Worm (Caenorhabditis elegans) whole organism, L2 larva: ENCODE results near the gene cnk-1.

ENCODE experiments used
- C34F6.9 ChIP-seq: fragments of 150-350 bp; optimal IDR thresholded peaks from 2 replicates; lab custom pipeline; 2014; ENCODE audit warnings: missing biosample characterization, missing genetic modification characterization
- F13H6.1 ChIP-seq: sonication (generic microtip); optimal IDR thresholded peaks from 2 replicates; lab custom pipeline; 2016; ENCODE audit warnings: missing genetic modification characterization, missing compliant biosample characterization
- R02D3.7 ChIP-seq: fragments of 150-350 bp; optimal IDR thresholded peaks from 2 replicates; lab custom pipeline; 2014; ENCODE audit warnings: missing biosample characterization, missing genetic modification characterization
- Y55F3AM.14 ChIP-seq: fragments of 200-800 bp; sonication (Bioruptor generic); optimal IDR thresholded peaks from 2 replicates; lab custom pipeline; 2018; ENCODE audit warnings: mild to moderate bottlenecking, missing genetic modification characterization, missing compliant biosample characterization
- ZK546.5 ChIP-seq: sonication (generic microtip); optimal IDR thresholded peaks from 2 replicates; lab custom pipeline; 2017; ENCODE audit warnings: missing biosample characterization, missing genetic modification characterization
- alr-1 ChIP-seq: fragments of 150-350 bp; optimal IDR thresholded peaks from 2 replicates; lab custom pipeline; 2014; ENCODE audit warnings: missing biosample characterization, missing genetic modification characterization
- aly-2 ChIP-seq: fragments of 150-350 bp; optimal IDR thresholded peaks from 2 replicates; lab custom pipeline; 2014; ENCODE audit warnings: missing biosample characterization, missing genetic modification characterization
- ama-1 ChIP-seq: fragments of 150-350 bp; optimal IDR thresholded peaks from 2 replicates; lab custom pipeline; 2018; ENCODE audit warnings: inconsistent platforms
- blmp-1 ChIP-seq: sonication (generic microtip); optimal IDR thresholded peaks from 2 replicates; lab custom pipeline; 2017; ENCODE audit warnings: missing genetic modification characterization, mild to moderate bottlenecking, missing compliant biosample characterization, antibody characterized with exemption, moderate library complexity; ENCODE audit not compliant: insufficient read depth
- ceh-16 ChIP-seq: fragments of 150-350 bp; optimal IDR thresholded peaks from 2 replicates; lab custom pipeline; 2014; ENCODE audit warnings: missing biosample characterization, missing genetic modification characterization
- ceh-82 ChIP-seq: fragments of 150-350 bp; optimal IDR thresholded peaks from 2 replicates; lab custom pipeline; 2014; ENCODE audit warnings: missing biosample characterization, missing genetic modification characterization
- crh-2 ChIP-seq: sonication (generic microtip); optimal IDR thresholded peaks from 2 replicates; lab custom pipeline; 2017; ENCODE audit warnings: missing biosample characterization, missing genetic modification characterization
- dmd-4 ChIP-seq: sonication (generic microtip); optimal IDR thresholded peaks from 2 replicates; lab custom pipeline; 2017; ENCODE audit warnings: missing biosample characterization, missing genetic modification characterization
- egl-27 ChIP-seq: sonication (generic microtip); optimal IDR thresholded peaks from 3 replicates; lab custom pipeline; 2017; ENCODE audit warnings: missing biosample characterization, missing genetic modification reagents, missing genetic modification characterization
- elt-1 ChIP-seq: fragments of 150-350 bp; optimal IDR thresholded peaks from 2 replicates; lab custom pipeline; 2014; ENCODE audit warnings: missing biosample characterization, missing genetic modification characterization
- elt-3 ChIP-seq: sonication (generic microtip); optimal IDR thresholded peaks from 2 replicates; lab custom pipeline; 2017; ENCODE audit warnings: missing biosample characterization, missing genetic modification characterization
- fos-1 ChIP-seq: fragments of 150-350 bp; optimal IDR thresholded peaks from 2 replicates; lab custom pipeline; 2014; ENCODE audit warnings: missing biosample characterization, missing genetic modification characterization
- gmeb-1 ChIP-seq: fragments of 150-350 bp; optimal IDR thresholded peaks from 2 replicates; lab custom pipeline; 2014; ENCODE audit warnings: missing biosample characterization, missing genetic modification characterization
- lin-11 ChIP-seq: fragments of 150-350 bp; sonication (generic microtip); optimal IDR thresholded peaks from 2 replicates; lab custom pipeline; 2014; ENCODE audit warnings: missing biosample characterization, missing genetic modification characterization, inconsistent platforms, mixed read lengths
- lin-13 ChIP-seq: fragments of 150-350 bp; optimal IDR thresholded peaks from 2 replicates; lab custom pipeline; 2014; ENCODE audit warnings: missing biosample characterization, missing genetic modification reagents, missing genetic modification characterization
- lin-39 ChIP-seq: fragments of 150-350 bp; optimal IDR thresholded peaks from 2 replicates; lab custom pipeline; 2014; ENCODE audit warnings: missing biosample characterization, missing genetic modification reagents, missing genetic modification characterization
- lsy-2 ChIP-seq, 2 experiments: fragments of 150-350 bp in 1 of 2; sonication (generic microtip) in 1 of 2; optimal IDR thresholded peaks; 2 replicates each; lab custom pipeline; 2014 to 2017; ENCODE audit warnings: missing biosample characterization in 2 of 2, missing genetic modification characterization in 2 of 2
- mab-5 ChIP-seq: fragments of 150-350 bp; optimal IDR thresholded peaks from 2 replicates; lab custom pipeline; 2014; ENCODE audit warnings: missing biosample characterization, missing genetic modification characterization
- mbf-1 ChIP-seq: sonication (generic microtip); optimal IDR thresholded peaks from 2 replicates; lab custom pipeline; 2017; ENCODE audit warnings: missing biosample characterization, missing genetic modification characterization
- mdl-1 ChIP-seq, 2 experiments: fragments of 150-350 bp in 1 of 2; sonication (generic microtip) in 1 of 2; optimal IDR thresholded peaks; 2 replicates each; lab custom pipeline; 2017; ENCODE audit warnings: missing biosample characterization in 2 of 2, missing genetic modification characterization in 2 of 2
- nhr-10 ChIP-seq: sonication (generic microtip); optimal IDR thresholded peaks from 2 replicates; lab custom pipeline; 2017; ENCODE audit warnings: missing biosample characterization, missing genetic modification characterization
- nhr-11 ChIP-seq: fragments of 150-350 bp; optimal IDR thresholded peaks from 2 replicates; lab custom pipeline; 2014; ENCODE audit warnings: missing biosample characterization, missing genetic modification characterization
- nhr-12 ChIP-seq: fragments of 150-350 bp; optimal IDR thresholded peaks from 2 replicates; lab custom pipeline; 2014; ENCODE audit warnings: missing biosample characterization, missing genetic modification characterization
- nhr-129 ChIP-seq: fragments of 150-350 bp; optimal IDR thresholded peaks from 2 replicates; lab custom pipeline; 2014; ENCODE audit warnings: missing biosample characterization, missing genetic modification characterization
- nhr-21 ChIP-seq: fragments of 150-350 bp; optimal IDR thresholded peaks from 2 replicates; lab custom pipeline; 2014; ENCODE audit warnings: missing biosample characterization, missing genetic modification characterization
- nhr-23 ChIP-seq: fragments of 150-350 bp; optimal IDR thresholded peaks from 2 replicates; lab custom pipeline; 2014; ENCODE audit warnings: missing biosample characterization, missing genetic modification reagents, missing genetic modification characterization
- nhr-237 ChIP-seq: fragments of 150-350 bp; optimal IDR thresholded peaks from 2 replicates; lab custom pipeline; 2014; ENCODE audit warnings: missing biosample characterization, missing genetic modification characterization
- nhr-25 ChIP-seq: fragments of 150-350 bp; sonication (generic microtip); optimal IDR thresholded peaks from 3 replicates; lab custom pipeline; 2014; ENCODE audit warnings: missing biosample characterization, missing genetic modification characterization
- nhr-6 ChIP-seq: fragments of 150-350 bp; optimal IDR thresholded peaks from 2 replicates; lab custom pipeline; 2014; ENCODE audit warnings: missing biosample characterization, missing genetic modification characterization
- nhr-77 ChIP-seq: fragments of 150-350 bp; optimal IDR thresholded peaks from 2 replicates; lab custom pipeline; 2014; ENCODE audit warnings: missing biosample characterization, missing genetic modification characterization
- peb-1 ChIP-seq: fragments of 150-350 bp; optimal IDR thresholded peaks from 2 replicates; lab custom pipeline; 2014; ENCODE audit warnings: missing biosample characterization, missing genetic modification characterization
- sem-4 ChIP-seq: fragments of 150-350 bp; optimal IDR thresholded peaks from 2 replicates; lab custom pipeline; 2014; ENCODE audit warnings: missing biosample characterization, missing genetic modification reagents, missing genetic modification characterization
- skn-1 ChIP-seq: sonication (generic microtip); optimal IDR thresholded peaks from 2 replicates; lab custom pipeline; 2017; ENCODE audit warnings: missing biosample characterization, missing genetic modification characterization
- sma-3 ChIP-seq: sonication (generic microtip); optimal IDR thresholded peaks from 2 replicates; lab custom pipeline; 2016; ENCODE audit warnings: missing genetic modification reagents, missing genetic modification characterization, missing compliant biosample characterization
- sma-9 ChIP-seq, 2 experiments: fragments of 150-350 bp in 1 of 2; sonication (generic microtip) in 1 of 2; optimal IDR thresholded peaks; 2 replicates each; lab custom pipeline; 2014 to 2016; ENCODE audit warnings: missing genetic modification characterization in 2 of 2, mild to moderate bottlenecking in 1 of 2, missing biosample characterization in 1 of 2, missing compliant biosample characterization in 1 of 2, missing genetic modification reagents in 1 of 2, moderate library complexity in 1 of 2
- snpc-4 ChIP-seq: fragments of 150-350 bp; optimal IDR thresholded peaks from 2 replicates; lab custom pipeline; 2014; ENCODE audit warnings: missing biosample characterization, missing genetic modification characterization
- unc-39 ChIP-seq: fragments of 150-350 bp; optimal IDR thresholded peaks from 2 replicates; lab custom pipeline; 2014; ENCODE audit warnings: missing biosample characterization, missing genetic modification characterization
- unc-55 ChIP-seq: fragments of 150-350 bp; sonication (generic microtip); optimal IDR thresholded peaks from 3 replicates; lab custom pipeline; 2014; ENCODE audit warnings: missing biosample characterization, missing genetic modification reagents, missing genetic modification characterization
- unc-62 ChIP-seq: fragments of 150-350 bp; optimal IDR thresholded peaks from 2 replicates; lab custom pipeline; 2014; ENCODE audit warnings: missing biosample characterization, missing genetic modification reagents, missing genetic modification characterization
- zag-1 ChIP-seq: fragments of 150-350 bp; optimal IDR thresholded peaks from 2 replicates; lab custom pipeline; 2014; ENCODE audit warnings: missing biosample characterization, missing genetic modification characterization
- ztf-1 ChIP-seq: fragments of 200-800 bp; sonication (Bioruptor generic); conservative IDR thresholded peaks from 2 replicates; pipeline ENCODE4 v1.3.6; 2022; ENCODE audit warnings: missing genetic modification characterization, missing compliant biosample characterization
- ztf-11 ChIP-seq: sonication (generic microtip); optimal IDR thresholded peaks from 2 replicates; lab custom pipeline; 2017; ENCODE audit warnings: missing biosample characterization, missing genetic modification characterization
- ztf-4 ChIP-seq: fragments of 150-350 bp; optimal IDR thresholded peaks from 2 replicates; lab custom pipeline; 2014; ENCODE audit warnings: missing biosample characterization, missing genetic modification characterization

cnk-1 gene

DNA sequence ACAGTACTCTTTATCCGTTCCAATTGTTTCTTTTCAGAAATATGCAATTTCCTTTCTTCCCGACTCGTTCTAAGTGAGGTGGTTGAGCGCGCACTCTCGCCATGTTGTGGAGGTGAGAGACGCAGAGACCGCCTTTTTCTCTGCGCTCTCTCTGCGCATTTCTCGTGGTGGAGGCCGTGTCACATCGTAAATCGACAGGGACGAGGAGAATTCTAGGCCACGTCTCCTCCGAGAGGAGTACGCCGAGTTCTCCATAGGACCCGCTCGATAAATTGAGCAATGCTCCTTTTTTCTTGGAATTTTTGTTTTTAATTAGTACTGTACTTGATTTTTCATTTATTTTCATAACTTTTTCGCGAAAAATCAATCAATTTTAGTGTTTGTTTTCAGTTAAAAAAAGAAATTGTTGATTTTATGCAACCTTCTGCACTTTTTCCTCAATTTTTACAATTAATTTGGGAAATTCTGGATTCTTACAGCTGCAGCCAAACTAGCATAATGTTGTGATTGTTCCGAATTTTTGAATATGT is at the start of gene cnk-1:
TSS of gene cnk-1 (plus strand) at position 480 of the 530 bp plus-strand sequence.
- no peak for TF ChIP-seq ceh-16 (tag; lab: Kevin White, UChicago)
- peak; percentile 74 for TF ChIP-seq sma-9 (GFP tag; optimal IDR thresholded peaks at IDR 0.05; lab: Kevin White, UChicago)
- TF ChIP-seq sma-9 (tag; optimal IDR thresholded peaks at IDR 0.05; lab: Kevin White, UChicago) = no peak
- no peak for TF ChIP-seq dmd-4 (tag; lab: Kevin White, UChicago)
- TF ChIP-seq snpc-4 = no peak
- no peak for TF ChIP-seq mbf-1 (tag; lab: Kevin White, UChicago)
- peak; percentile 73 for TF ChIP-seq crh-2 (tag; lab: Kevin White, UChicago)
- no peak for TF ChIP-seq unc-62 (GFP tag; lab: Kevin White, UChicago)
- no peak for TF ChIP-seq skn-1 (tag; lab: Kevin White, UChicago)
- no peak for TF ChIP-seq nhr-237
- TF ChIP-seq R02D3.7 (tag; lab: Kevin White, UChicago) = peak; percentile 48
- TF ChIP-seq aly-2 (tag; lab: Kevin White, UChicago) = no peak
- TF ChIP-seq zag-1 = no peak
- peak; percentile 13 for TF ChIP-seq sem-4 (tag; lab: Kevin White, UChicago)
- TF ChIP-seq ztf-11 (tag; lab: Kevin White, UChicago) = no peak
- peak; percentile 57 for TF ChIP-seq lin-13 (GFP tag; lab: Kevin White, UChicago)
- TF ChIP-seq nhr-129 (tag; lab: Kevin White, UChicago) = peak; percentile 59
- TF ChIP-seq ztf-4 (tag; lab: Kevin White, UChicago) = no peak
- TF ChIP-seq ama-1 (lab: Kevin White, UChicago) = no peak
- no peak for TF ChIP-seq elt-1
- peak; percentile 71 for TF ChIP-seq gmeb-1 (tag; lab: Kevin White, UChicago)
- TF ChIP-seq lsy-2 (tag; optimal IDR thresholded peaks at IDR 0.05; lab: Kevin White, UChicago) = peak; percentile 63 to 84
- peak; percentile 62 for TF ChIP-seq C34F6.9
- no peak for TF ChIP-seq unc-39
- no peak for TF ChIP-seq nhr-10 (tag; lab: Kevin White, UChicago)
- no peak for TF ChIP-seq nhr-12
- no peak for TF ChIP-seq peb-1
- TF ChIP-seq egl-27 (tag; lab: Kevin White, UChicago) = no peak
- TF ChIP-seq ceh-82 (tag; lab: Kevin White, UChicago) = no peak
- peak; percentile 80 for TF ChIP-seq unc-55 (GFP tag; lab: Kevin White, UChicago)
- peak in 1 of 2 experiments; percentile 24 for TF ChIP-seq mdl-1 (tag; optimal IDR thresholded peaks at IDR 0.05; lab: Kevin White, UChicago)
- peak; percentile 8 for TF ChIP-seq mab-5
- no peak for TF ChIP-seq Y55F3AM.14 (GFP tag; lab: Kevin White, UChicago)
- TF ChIP-seq nhr-77 (tag; lab: Kevin White, UChicago) = no peak
- TF ChIP-seq blmp-1 (tag; lab: Kevin White, UChicago) = no peak
- TF ChIP-seq fos-1 (tag; lab: Kevin White, UChicago) = peak; percentile 13
- TF ChIP-seq lin-11 (tag; lab: Kevin White, UChicago) = no peak
- no peak for TF ChIP-seq nhr-6
- TF ChIP-seq nhr-11 (tag; lab: Kevin White, UChicago) = no peak
- no peak for TF ChIP-seq elt-3 (tag; lab: Kevin White, UChicago)
- no peak for TF ChIP-seq lin-39 (tag; lab: Kevin White, UChicago)
- TF ChIP-seq nhr-21 (tag; lab: Kevin White, UChicago) = peak; percentile 36
- peak; percentile 82 for TF ChIP-seq sma-3 (GFP tag; lab: Kevin White, UChicago)
- peak; percentile 81 for TF ChIP-seq F13H6.1
- no peak for TF ChIP-seq ztf-1 (GFP tag; lab: Robert Waterston, UW)
- no peak for TF ChIP-seq ZK546.5 (tag; lab: Kevin White, UChicago)
- no peak for TF ChIP-seq nhr-23 (tag; lab: Kevin White, UChicago)
- TF ChIP-seq nhr-25 (tag; lab: Kevin White, UChicago) = peak; percentile 56
- no peak for TF ChIP-seq alr-1 (tag; lab: Kevin White, UChicago)
